Worm (Caenorhabditis elegans) whole organism, young adult: ENCODE measurements around the gene C46G7.5.
A peak's percentile ranks its signal among the peaks of the same experiment; 100 is the strongest.

ENCODE experiments used
- B0019.2 ChIP-seq: fragments of 200-800 bp; sonication (Bioruptor generic); conservative IDR thresholded peaks from 2 replicates; pipeline ENCODE4 v1.3.6; 2022; ENCODE audit warnings: missing genetic modification reagents, missing genetic modification characterization, missing compliant biosample characterization
- C17E4.6 ChIP-seq: fragments of 200-800 bp; sonication (Bioruptor generic); IDR thresholded peaks from 2 replicates; pipeline ENCODE4 v1.3.6; 2022; ENCODE audit warnings: missing genetic modification reagents, missing genetic modification characterization, missing compliant biosample characterization
- F10E7.11 ChIP-seq: sonication (generic microtip); optimal IDR thresholded peaks from 2 replicates; lab custom pipeline; 2017; ENCODE audit warnings: mild to moderate bottlenecking, missing genetic modification characterization, moderate library complexity, missing compliant biosample characterization
- F22D6.2 ChIP-seq: sonication (generic microtip); optimal IDR thresholded peaks from 2 replicates; lab custom pipeline; 2016; ENCODE audit warnings: mild to moderate bottlenecking, missing genetic modification characterization, missing compliant biosample characterization
- F33H1.4 ChIP-seq: fragments of 200-800 bp; sonication (Bioruptor generic); IDR thresholded peaks from 2 replicates; pipeline ENCODE4 v1.3.6; 2022; ENCODE audit warnings: missing genetic modification reagents, missing genetic modification characterization, missing compliant biosample characterization
- Y56A3A.18 ChIP-seq: fragments of 200-800 bp; sonication (Bioruptor generic); IDR thresholded peaks from 2 replicates; pipeline ENCODE4 v1.3.6; 2022; ENCODE audit warnings: missing genetic modification reagents, missing genetic modification characterization, missing compliant biosample characterization
- Y79H2A.3 ChIP-seq: fragments of 200-800 bp; sonication (Bioruptor generic); conservative IDR thresholded peaks from 2 replicates; pipeline ENCODE4 v1.3.6; 2022; ENCODE audit warnings: missing genetic modification reagents, missing genetic modification characterization, missing compliant biosample characterization
- aptf-2 ChIP-seq: fragments of 200-800 bp; sonication (Bioruptor generic); conservative IDR thresholded peaks from 2 replicates; pipeline ENCODE4 v1.3.6; 2022; ENCODE audit warnings: missing genetic modification reagents, missing genetic modification characterization, missing compliant biosample characterization
- aptf-3 ChIP-seq: fragments of 200-800 bp; sonication (Bioruptor generic); IDR thresholded peaks from 2 replicates; pipeline ENCODE4 v1.3.6; 2022; ENCODE audit warnings: missing genetic modification characterization, missing compliant biosample characterization
- ceh-27 ChIP-seq: fragments of 200-800 bp; sonication (Bioruptor generic); optimal IDR thresholded peaks from 2 replicates; lab custom pipeline; 2018; ENCODE audit warnings: mild to moderate bottlenecking, missing genetic modification characterization, moderate library complexity, missing compliant biosample characterization
- ceh-40 ChIP-seq: fragments of 200-800 bp; sonication (Bioruptor generic); IDR thresholded peaks from 2 replicates; pipeline ENCODE4 v1.3.6; 2022; ENCODE audit warnings: missing genetic modification characterization, missing compliant biosample characterization
- dox-1 ChIP-seq: fragments of 200-800 bp; sonication (Bioruptor generic); IDR thresholded peaks from 2 replicates; pipeline ENCODE4 v1.3.6; 2022; ENCODE audit warnings: missing genetic modification reagents, missing genetic modification characterization, missing compliant biosample characterization
- dpff-1 ChIP-seq: sonication (generic microtip); optimal IDR thresholded peaks from 2 replicates; lab custom pipeline; 2017; ENCODE audit warnings: mild to moderate bottlenecking, missing genetic modification characterization, missing compliant biosample characterization
- egl-18 ChIP-seq: fragments of 200-800 bp; sonication (Bioruptor generic); IDR thresholded peaks from 2 replicates; pipeline ENCODE4 v1.3.6; 2022; ENCODE audit warnings: missing genetic modification reagents, missing genetic modification characterization, missing compliant biosample characterization
- egrh-3 ChIP-seq: fragments of 200-800 bp; sonication (Bioruptor generic); IDR thresholded peaks from 2 replicates; pipeline ENCODE4 v1.3.6; 2022; ENCODE audit warnings: missing genetic modification reagents, missing genetic modification characterization, missing compliant biosample characterization
- ekl-4 ChIP-seq: fragments of 200-800 bp; sonication (Bioruptor generic); IDR thresholded peaks from 2 replicates; pipeline ENCODE4 v1.3.6; 2022; ENCODE audit warnings: missing genetic modification reagents, missing genetic modification characterization, missing compliant biosample characterization
- hlh-12 ChIP-seq: sonication (generic microtip); optimal IDR thresholded peaks from 2 replicates; lab custom pipeline; 2016; ENCODE audit warnings: missing genetic modification characterization, missing compliant biosample characterization
- hlh-26 ChIP-seq: fragments of 200-800 bp; sonication (Bioruptor generic); conservative IDR thresholded peaks from 2 replicates; pipeline ENCODE4 v1.3.6; 2022; ENCODE audit warnings: missing genetic modification reagents, missing genetic modification characterization, missing compliant biosample characterization
- hrde-1 ChIP-seq: sonication (generic microtip); optimal IDR thresholded peaks from 2 replicates; lab custom pipeline; 2016; ENCODE audit warnings: missing genetic modification characterization, mild to moderate bottlenecking, missing compliant biosample characterization, moderate library complexity, missing genotype, missing genetic modification reagents, borderline replicate concordance
- lsl-1 ChIP-seq: fragments of 200-800 bp; sonication (Bioruptor generic); optimal IDR thresholded peaks from 2 replicates; lab custom pipeline; 2018; ENCODE audit warnings: mild to moderate bottlenecking, missing genetic modification characterization, moderate library complexity, missing compliant biosample characterization
- madf-10 ChIP-seq: sonication (generic microtip); optimal IDR thresholded peaks from 2 replicates; lab custom pipeline; 2016; ENCODE audit warnings: mild to moderate bottlenecking, missing genetic modification characterization, missing compliant biosample characterization
- madf-3 ChIP-seq: fragments of 200-800 bp; sonication (Bioruptor generic); IDR thresholded peaks from 2 replicates; pipeline ENCODE4 v1.3.6; 2022; ENCODE audit warnings: missing genetic modification reagents, missing genetic modification characterization, missing compliant biosample characterization
- madf-6 ChIP-seq: fragments of 200-800 bp; sonication (Bioruptor generic); IDR thresholded peaks from 2 replicates; pipeline ENCODE4 v1.3.6; 2022; ENCODE audit warnings: missing genetic modification reagents, missing genetic modification characterization, missing compliant biosample characterization
- madf-8 ChIP-seq: fragments of 200-800 bp; sonication (Bioruptor generic); conservative IDR thresholded peaks from 2 replicates; pipeline ENCODE4 v1.3.6; 2022; ENCODE audit warnings: missing genetic modification reagents, missing genetic modification characterization, missing compliant biosample characterization
- mcd-1 ChIP-seq: fragments of 200-800 bp; sonication (Bioruptor generic); IDR thresholded peaks from 2 replicates; pipeline ENCODE4 v1.3.6; 2022; ENCODE audit warnings: missing genetic modification reagents, missing genetic modification characterization, missing compliant biosample characterization
- mel-28 ChIP-seq: sonication (generic microtip); optimal IDR thresholded peaks from 2 replicates; lab custom pipeline; 2016; ENCODE audit warnings: borderline replicate concordance, mild to moderate bottlenecking, missing genetic modification characterization, missing compliant biosample characterization
- mxl-1 ChIP-seq: sonication (generic microtip); optimal IDR thresholded peaks from 2 replicates; lab custom pipeline; 2016; ENCODE audit warnings: missing genetic modification characterization, missing compliant biosample characterization
- nhr-80 ChIP-seq: sonication (generic microtip); optimal IDR thresholded peaks from 2 replicates; lab custom pipeline; 2016; ENCODE audit warnings: missing genetic modification characterization, missing compliant biosample characterization
- repo-1 ChIP-seq: sonication (generic microtip); optimal IDR thresholded peaks from 2 replicates; lab custom pipeline; 2017; ENCODE audit warnings: mild to moderate bottlenecking, missing genetic modification characterization, missing compliant biosample characterization
- rpc-1 ChIP-seq, 2 experiments: fragments of 150-350 bp in 1 of 2; sonication (generic microtip) in 1 of 2; optimal IDR thresholded peaks; 2 replicates each; lab custom pipeline; 2014 to 2018; ENCODE audit warnings: missing biosample characterization in 1 of 2, missing genetic modification characterization in 1 of 2, missing genetic modification reagents in 1 of 2, missing genotype in 1 of 2
- sea-2 ChIP-seq: fragments of 200-800 bp; sonication (Bioruptor generic); IDR thresholded peaks from 2 replicates; pipeline ENCODE4 v1.3.6; 2022; ENCODE audit warnings: missing genetic modification characterization, missing compliant biosample characterization
- snpc-3.4 ChIP-seq: sonication (generic microtip); optimal IDR thresholded peaks from 2 replicates; lab custom pipeline; 2017; ENCODE audit warnings: missing genetic modification characterization, mild to moderate bottlenecking, missing compliant biosample characterization, antibody characterized with exemption, moderate library complexity, missing genotype, missing genetic modification reagents
- snpc-4 ChIP-seq, 5 experiments: fragments of 150-350 bp in 1 of 5; sonication (generic microtip) in 4 of 5; optimal IDR thresholded peaks; 2 replicates each; lab custom pipeline; 2014 to 2018; ENCODE audit warnings: missing genetic modification characterization in 5 of 5, missing biosample characterization in 3 of 5, antibody characterized with exemption in 2 of 5, mild to moderate bottlenecking in 2 of 5, missing compliant biosample characterization in 2 of 5, missing genotype in 2 of 5, moderate library complexity in 2 of 5, missing genetic modification reagents in 1 of 5
- somi-1 ChIP-seq: fragments of 200-800 bp; sonication (Bioruptor generic); optimal IDR thresholded peaks from 2 replicates; lab custom pipeline; 2018; ENCODE audit warnings: mild to moderate bottlenecking, missing genetic modification characterization, missing compliant biosample characterization
- tlf-1 ChIP-seq: fragments of 200-800 bp; sonication (Bioruptor generic); optimal IDR thresholded peaks from 2 replicates; lab custom pipeline; 2018; ENCODE audit warnings: mild to moderate bottlenecking, missing genetic modification characterization, missing compliant biosample characterization
- unc-62 ChIP-seq: fragments of 150-350 bp; optimal IDR thresholded peaks from 2 replicates; lab custom pipeline; 2014; ENCODE audit warnings: missing biosample characterization, missing genetic modification reagents, missing genetic modification characterization
- zfh-2 ChIP-seq: fragments of 200-800 bp; sonication (Bioruptor generic); conservative IDR thresholded peaks from 2 replicates; pipeline ENCODE4 v1.3.6; 2022; ENCODE audit warnings: missing genetic modification reagents, missing genetic modification characterization, missing compliant biosample characterization
- ztf-25 ChIP-seq: fragments of 200-800 bp; sonication (Bioruptor generic); IDR thresholded peaks from 2 replicates; pipeline ENCODE4 v1.3.6; 2022; ENCODE audit warnings: missing genetic modification reagents, missing genetic modification characterization, missing compliant biosample characterization
- ztf-28 ChIP-seq: fragments of 200-800 bp; sonication (Bioruptor generic); IDR thresholded peaks from 2 replicates; pipeline ENCODE4 v1.3.6; 2022; ENCODE audit warnings: missing genetic modification reagents, missing genetic modification characterization, missing compliant biosample characterization
- ztf-3 ChIP-seq: fragments of 200-800 bp; sonication (Bioruptor generic); optimal IDR thresholded peaks from 2 replicates; lab custom pipeline; 2018; ENCODE audit warnings: mild to moderate bottlenecking, missing genetic modification characterization, missing compliant biosample characterization
- ztf-6 ChIP-seq: fragments of 200-800 bp; sonication (Bioruptor generic); IDR thresholded peaks from 2 replicates; pipeline ENCODE4 v1.3.6; 2022; ENCODE audit warnings: missing genetic modification reagents, missing genetic modification characterization, missing compliant biosample characterization

C46G7.5 gene

ce11 chrIV:6013853-6014252 lies 2.4 kb upstream of the C46G7.5 start:
- TF ChIP-seq mel-28 (tag; lab: Kevin White, UChicago) = no peak
- no peak for TF ChIP-seq C17E4.6 (GFP tag; lab: Robert Waterston, UW)
- no peak for TF ChIP-seq hlh-26 (GFP tag; lab: Robert Waterston, UW)
- TF ChIP-seq sea-2 (GFP tag; lab: Robert Waterston, UW) = no peak
- no peak for TF ChIP-seq hlh-12
- TF ChIP-seq repo-1 (tag; lab: Kevin White, UChicago) = no peak
- no peak for TF ChIP-seq F22D6.2 (tag; lab: Kevin White, UChicago)
- no peak for TF ChIP-seq dox-1 (GFP tag; lab: Robert Waterston, UW)
- no peak for TF ChIP-seq mxl-1

ce11 chrIV:6010274-6010673 lies 1.2 kb downstream of the C46G7.5 start:
- TF ChIP-seq zfh-2 (peak; percentile 76), snpc-4 (GFP tag; optimal IDR thresholded peaks at IDR 0.05; lab: Kevin White, UChicago) (no peak), snpc-4 (tag; optimal IDR thresholded peaks at IDR 0.05; lab: Kevin White, UChicago) (no peak), ztf-28 (0 out of 2 replicates have a peak, but pooled peaks have one; percentile 25), ztf-25 (GFP tag; lab: Robert Waterston, UW) (0 out of 2 replicates have a peak, but pooled peaks have one; percentile 40), ztf-6 (GFP tag; lab: Robert Waterston, UW) (no peak)

- TF ChIP-seq lsl-1 (GFP tag; lab: Kevin White, UChicago) = no peak
- no peak for TF ChIP-seq snpc-3.4 (tag; lab: Kevin White, UChicago)
- no peak for TF ChIP-seq dpff-1 (tag; lab: Kevin White, UChicago)
- TF ChIP-seq madf-8 (GFP tag; lab: Robert Waterston, UW) = no peak
- TF ChIP-seq rpc-1 (optimal IDR thresholded peaks at IDR 0.05; lab: Kevin White, UChicago) = no peak
- no peak for TF ChIP-seq rpc-1 (tag; optimal IDR thresholded peaks at IDR 0.05; lab: Kevin White, UChicago)
- 0 out of 2 replicates have a peak, but pooled peaks have one; percentile 49 for TF ChIP-seq egl-18 (GFP tag; lab: Robert Waterston, UW)
- TF ChIP-seq snpc-4 (GFP tag; optimal IDR thresholded peaks at IDR 0.05; lab: Kevin White, UChicago) = no peak
- TF ChIP-seq snpc-4 (tag; optimal IDR thresholded peaks at IDR 0.05; lab: Kevin White, UChicago) = no peak
- TF ChIP-seq F33H1.4 = 0 out of 2 replicates have a peak, but pooled peaks have one; percentile 5
- TF ChIP-seq ekl-4 = no peak
- 0 out of 2 replicates have a peak, but pooled peaks have one; percentile 56 for TF ChIP-seq Y79H2A.3
- no peak for TF ChIP-seq nhr-80 (tag; lab: Kevin White, UChicago)
- 0 out of 2 replicates have a peak, but pooled peaks have one; percentile 69 for TF ChIP-seq ceh-40 (GFP tag; lab: Robert Waterston, UW)
- no peak for TF ChIP-seq unc-62
- TF ChIP-seq aptf-3 = no peak
- TF ChIP-seq dox-1 (GFP tag; lab: Robert Waterston, UW) = peak; percentile 53
- no peak for TF ChIP-seq Y56A3A.18 (GFP tag; lab: Robert Waterston, UW)
- TF ChIP-seq hrde-1 = no peak
- 0 out of 2 replicates have a peak, but pooled peaks have one; percentile 1 for TF ChIP-seq madf-3 (GFP tag; lab: Robert Waterston, UW)
- TF ChIP-seq F10E7.11 = no peak
- no peak for TF ChIP-seq mcd-1
- no peak for TF ChIP-seq somi-1 (GFP tag; lab: Kevin White, UChicago)
- TF ChIP-seq tlf-1 (GFP tag; lab: Kevin White, UChicago) = no peak
- 0 out of 2 replicates have a peak, but pooled peaks have one; percentile 12 for TF ChIP-seq madf-6 (GFP tag; lab: Robert Waterston, UW)
- no peak for TF ChIP-seq madf-10 (tag; lab: Kevin White, UChicago)
- TF ChIP-seq egrh-3 (GFP tag; lab: Robert Waterston, UW) = no peak
- TF ChIP-seq aptf-2 (GFP tag; lab: Robert Waterston, UW) = 0 out of 2 replicates have a peak, but pooled peaks have one; percentile 64
- TF ChIP-seq ceh-27 = peak; percentile 31
- 0 out of 2 replicates have a peak, but pooled peaks have one; percentile 18 for TF ChIP-seq B0019.2 (GFP tag; lab: Robert Waterston, UW)
- TF ChIP-seq ztf-3 = no peak
- TF ChIP-seq zfh-2 = 0 out of 2 replicates have a peak, but pooled peaks have one; percentile 24
These were observed 5.8 kb downstream of the C46G7.5 start for ce11 chrIV:6005655-6006054.
